Fruit fly (Drosophila melanogaster) whole organism: ENCODE results near the gene Abl.

Experiments used
- CG8478 ChIP-seq: fragments of >200 bp; optimal IDR thresholded peaks from 2 replicates; lab custom pipeline; 2018; ENCODE audit warnings: inconsistent platforms
- Dll ChIP-seq: fragments of >200 bp; optimal IDR thresholded peaks from 2 replicates; lab custom pipeline; 2017
- EcR ChIP-seq, 2 experiments: fragments of >200 bp; optimal IDR thresholded peaks; 2 replicates each; lab custom pipeline; 2017; ENCODE audit warnings: missing biosample characterization in 2 of 2, missing genetic modification characterization in 2 of 2, missing genetic modification reagents in 2 of 2
- pan ChIP-seq: fragments of >200 bp; optimal IDR thresholded peaks from 2 replicates; lab custom pipeline; 2017
- psq ChIP-seq: fragments of >200 bp; optimal IDR thresholded peaks from 2 replicates; lab custom pipeline; 2017
- usp ChIP-seq: fragments of >200 bp; optimal IDR thresholded peaks from 2 replicates; lab custom pipeline; 2017; ENCODE audit warnings: missing biosample characterization, missing genetic modification characterization, mixed read lengths

Abl gene

dm6 chr3L:16670195-16670594 lies 22.5 kb upstream of the Abl start:
- TF ChIP-seq Dll (no peak), CG8478 (lab: Kevin White, UChicago) (no peak)

dm6 chr3L:16668797-16669196 lies 21.1 kb upstream of the Abl start:
- TF ChIP-seq psq (lab: Kevin White, UChicago) = no peak

- TF ChIP-seq psq (lab: Kevin White, UChicago) (no peak), usp (GFP tag; lab: Kevin White, UChicago) (no peak), pan (no peak), CG8478 (lab: Kevin White, UChicago) (no peak), Dll (no peak)
These were observed 20.2 kb upstream of the Abl start, which contains the start of gene Galphaf for dm6 chr3L:16667663-16668465. TSS of gene Galphaf (minus strand) at chr3L:16667934.

- no peak for TF ChIP-seq CG8478 (lab: Kevin White, UChicago)
- no peak for TF ChIP-seq pan
- no peak for TF ChIP-seq usp (GFP tag; lab: Kevin White, UChicago)
- TF ChIP-seq Dll = no peak
- no peak for TF ChIP-seq psq (lab: Kevin White, UChicago)
- TF ChIP-seq EcR (GFP tag; optimal IDR thresholded peaks at IDR 0.05; lab: Kevin White, UChicago) = no peak
These were observed 18.8 kb upstream of the Abl start for dm6 chr3L:16666429-16667005.

dm6 chr3L:16664146-16664722 lies 16.6 kb upstream of the Abl start:
- no peak for TF ChIP-seq pan
- TF ChIP-seq EcR (GFP tag; optimal IDR thresholded peaks at IDR 0.05; lab: Kevin White, UChicago) = no peak

- TF ChIP-seq usp (GFP tag; lab: Kevin White, UChicago) = no peak
- TF ChIP-seq EcR (GFP tag; optimal IDR thresholded peaks at IDR 0.05; lab: Kevin White, UChicago) = no peak
- TF ChIP-seq pan = peak; percentile 74
- no peak for TF ChIP-seq Dll
- no peak for TF ChIP-seq psq (lab: Kevin White, UChicago)
- no peak for TF ChIP-seq CG8478 (lab: Kevin White, UChicago)
These were observed 13.8 kb upstream of the Abl start, which contains the start of gene Baldspot for dm6 chr3L:16661167-16662109. TSS of gene Baldspot (minus strand) at chr3L:16661615.

dm6 chr3L:16659959-16660870 lies 12.5 kb upstream of the Abl start:
- TF ChIP-seq usp (GFP tag; lab: Kevin White, UChicago) (no peak), CG8478 (lab: Kevin White, UChicago) (no peak), Dll (no peak), pan (no peak), EcR (GFP tag; optimal IDR thresholded peaks at IDR 0.05; lab: Kevin White, UChicago) (no peak), psq (lab: Kevin White, UChicago) (no peak)

DNA sequence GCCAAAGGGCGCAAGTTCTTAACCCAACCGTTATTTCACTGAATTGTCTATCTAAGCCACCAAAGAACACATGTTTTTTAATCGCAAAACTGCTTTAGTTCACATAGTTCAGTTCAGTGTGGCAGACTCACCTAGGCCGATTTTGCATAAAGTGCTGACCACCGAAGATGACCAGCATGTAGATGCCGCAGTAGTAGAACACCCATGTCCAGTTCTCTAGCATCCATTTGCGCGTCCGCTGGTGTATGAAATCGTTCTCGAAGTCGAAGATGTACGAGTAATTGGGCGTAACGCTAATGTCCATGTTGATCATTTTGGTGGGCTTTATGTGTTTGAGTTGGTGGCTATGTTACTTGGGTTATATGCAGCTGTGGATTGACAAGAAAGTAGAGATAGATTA lies 11.4 kb upstream of the Abl start:
- TF ChIP-seq EcR (GFP tag; optimal IDR thresholded peaks at IDR 0.05; lab: Kevin White, UChicago) (no peak), CG8478 (lab: Kevin White, UChicago) (no peak), usp (GFP tag; lab: Kevin White, UChicago) (no peak), Dll (no peak), psq (lab: Kevin White, UChicago) (no peak), pan (no peak)

DNA sequence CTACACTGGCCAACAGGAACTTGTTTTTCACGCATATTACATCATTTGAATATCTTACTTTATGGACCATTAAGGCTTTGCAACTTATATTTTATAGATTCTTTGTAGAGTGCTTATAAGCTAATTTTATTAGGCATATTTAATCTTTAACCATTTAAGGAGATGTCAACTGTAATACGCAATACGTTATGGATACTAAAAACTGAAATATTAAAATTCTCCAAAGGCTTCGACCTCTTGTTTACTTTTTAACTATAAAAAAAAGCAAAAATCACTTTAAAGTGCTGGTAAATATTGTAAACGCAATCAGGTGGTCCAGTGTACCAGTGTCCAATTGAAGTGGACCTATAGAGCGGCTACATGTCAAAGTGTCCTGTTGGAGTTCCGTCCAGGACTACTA lies 9.3 kb upstream of the Abl start:
- TF ChIP-seq Dll (no peak), usp (GFP tag; lab: Kevin White, UChicago) (no peak), EcR (GFP tag; optimal IDR thresholded peaks at IDR 0.05; lab: Kevin White, UChicago) (no peak), pan (no peak), CG8478 (lab: Kevin White, UChicago) (no peak), psq (lab: Kevin White, UChicago) (no peak)

DNA sequence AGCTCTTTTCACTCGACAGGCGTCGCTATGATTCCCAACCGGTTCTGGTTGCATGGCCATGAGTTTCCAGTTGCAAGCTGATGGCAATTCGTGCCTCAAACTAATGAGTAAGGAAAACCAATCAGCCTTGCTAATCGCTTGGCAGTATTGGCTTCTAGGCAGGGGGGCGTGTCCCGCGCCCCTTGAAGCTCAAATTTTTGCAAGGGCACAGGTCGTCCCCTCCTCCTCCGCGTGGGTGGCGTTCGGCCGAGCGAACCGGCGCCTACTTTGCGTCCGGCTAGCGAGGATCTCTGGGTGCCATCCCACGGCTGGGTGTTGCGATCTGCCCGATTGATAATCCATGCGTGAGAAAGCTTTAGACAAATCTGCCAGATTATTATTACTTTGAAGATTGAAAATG lies 6.0 kb upstream of the Abl start:
- TF ChIP-seq CG8478 (lab: Kevin White, UChicago) (no peak), pan (no peak), usp (GFP tag; lab: Kevin White, UChicago) (no peak), psq (lab: Kevin White, UChicago) (no peak), Dll (no peak), EcR (GFP tag; optimal IDR thresholded peaks at IDR 0.05; lab: Kevin White, UChicago) (no peak)

DNA sequence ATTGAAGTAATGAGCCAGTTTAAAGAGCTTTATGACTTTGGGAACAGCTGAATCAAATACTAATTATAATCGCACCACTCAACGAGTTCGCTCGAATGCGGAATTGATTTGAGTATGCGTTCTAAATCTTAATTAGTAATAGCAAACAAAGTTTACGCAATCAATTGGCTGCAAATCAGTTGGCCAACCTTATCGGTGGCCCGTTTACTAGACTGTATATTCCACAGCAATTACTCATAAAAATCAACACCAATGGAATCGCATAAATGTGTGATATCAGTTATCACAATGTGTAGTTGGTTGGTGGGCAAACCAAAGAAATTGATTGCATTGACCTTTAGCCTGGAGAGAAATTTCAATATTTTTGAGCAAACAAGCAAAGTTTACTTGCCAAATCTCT lies 4.8 kb upstream of the Abl start:
- TF ChIP-seq psq (lab: Kevin White, UChicago) (no peak), EcR (GFP tag; optimal IDR thresholded peaks at IDR 0.05; lab: Kevin White, UChicago) (no peak), usp (GFP tag; lab: Kevin White, UChicago) (no peak), pan (no peak), CG8478 (lab: Kevin White, UChicago) (no peak), Dll (no peak)
